Worm (Caenorhabditis elegans) whole organism, L4/young adult: ENCODE results near the gene hap-1.

ENCODE experiments used
- W03F9.2 ChIP-seq: fragments of 150-350 bp; optimal IDR thresholded peaks from 2 replicates; lab custom pipeline; 2014; ENCODE audit warnings: missing biosample characterization, missing genetic modification characterization
- him-1 ChIP-seq: sonication (generic microtip); optimal IDR thresholded peaks from 2 replicates; lab custom pipeline; 2016; ENCODE audit warnings: missing genotype, missing genetic modification reagents, missing genetic modification characterization, missing compliant biosample characterization

DNA sequence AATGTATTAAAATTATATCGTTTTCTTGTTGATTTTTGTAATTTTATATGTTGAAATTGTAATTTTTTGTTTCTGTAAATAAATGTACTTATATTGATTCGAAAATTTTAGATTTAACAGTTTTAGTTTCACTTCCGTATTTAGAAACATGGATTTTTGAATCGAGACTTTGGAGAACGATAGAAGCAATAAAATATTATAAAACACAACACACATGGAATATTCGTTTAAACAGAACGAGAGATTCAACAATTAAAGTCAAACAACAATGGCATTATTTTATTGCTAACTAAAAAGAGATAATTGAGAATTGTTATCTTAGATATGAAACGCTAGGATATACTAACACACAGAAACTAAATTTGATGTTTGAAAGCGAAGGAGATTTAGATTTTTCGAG, 4.7 kb downstream of the hap-1 start:
- TF ChIP-seq W03F9.2 (tag; lab: Kevin White, UChicago) (no peak), him-1 (tag; lab: Kevin White, UChicago) (no peak)
